Fruit fly (Drosophila melanogaster): ENCODE data around the gene CG6833.

Gene CG6833

DNA sequence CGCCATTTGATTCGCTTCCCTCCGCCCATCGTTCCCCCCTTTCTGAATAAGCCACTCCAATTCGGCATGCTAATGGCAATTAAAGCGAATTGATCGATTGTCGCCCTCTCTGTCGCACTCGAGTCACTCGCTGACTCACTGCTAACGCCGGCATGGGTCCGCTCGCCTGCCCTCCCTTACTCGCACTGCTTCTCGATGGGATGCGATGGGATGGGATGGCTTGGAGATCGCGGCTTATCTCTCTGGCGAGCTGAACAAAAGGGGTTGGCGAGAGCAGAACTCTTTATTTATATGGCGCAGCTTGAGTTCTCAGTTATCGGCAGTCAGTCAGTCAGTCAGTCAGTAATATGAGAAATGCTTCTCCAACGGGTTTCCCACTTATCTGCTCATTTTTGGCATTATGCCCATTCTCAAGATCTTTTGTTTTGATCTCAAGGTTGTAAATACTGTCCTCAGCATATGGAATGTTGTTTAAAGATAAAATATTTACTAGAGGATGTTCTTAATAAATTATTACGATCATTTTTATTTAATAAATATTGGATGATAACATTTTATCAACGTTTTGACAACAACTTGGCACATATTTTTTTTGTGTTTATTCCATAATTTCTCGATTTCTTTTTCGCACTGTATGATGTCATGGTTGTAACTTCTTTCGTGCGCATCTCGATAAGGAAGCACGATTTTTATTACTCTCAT lies 5.0 kb downstream of the CG6833 start (continued):
- TF ChIP-seq salm (tag; optimal IDR thresholded peaks at IDR 0.05) (no peak), pho (GFP tag; optimal IDR thresholded peaks at IDR 0.05) (no peak), Bgb (GFP tag; IDR thresholded peaks at IDR 0.05; ENCODE audit: partially characterized antibody) (no peak), CG7839 (tag; optimal IDR thresholded peaks at IDR 0.05) (no peak), pita (GFP tag; optimal IDR thresholded peaks at IDR 0.05) (no peak), Hr3 (GFP tag; optimal IDR thresholded peaks at IDR 0.05) (no peak), CG30403 (GFP tag; optimal IDR thresholded peaks at IDR 0.05) (no peak), CG6272 (GFP tag; IDR thresholded peaks at IDR 0.05) (no peak), CG18011 (GFP tag; optimal IDR thresholded peaks at IDR 0.05) (no peak), h (optimal IDR thresholded peaks at IDR 0.05) (no peak), al (GFP tag; IDR thresholded peaks at IDR 0.05) (no peak), D19A (tag; optimal IDR thresholded peaks at IDR 0.05) (no peak), org-1 (GFP tag; optimal IDR thresholded peaks at IDR 0.05) (no peak), CG11723 (GFP tag; optimal IDR thresholded peaks at IDR 0.05) (no peak), sens-2 (GFP tag; IDR thresholded peaks at IDR 0.05) (no peak), CG5953 (GFP tag; IDR thresholded peaks at IDR 0.05) (0 out of 2 replicates have a peak, but pooled peaks have one; percentile 23), CG6854 (GFP tag; optimal IDR thresholded peaks at IDR 0.05) (no peak), Side (GFP tag; optimal IDR thresholded peaks at IDR 0.05) (no peak), CG17385 (GFP tag; optimal IDR thresholded peaks at IDR 0.05) (no peak), Deaf1 (tag; optimal IDR thresholded peaks at IDR 0.05) (no peak), ranshi (GFP tag; IDR thresholded peaks at IDR 0.05) (no peak), hb (GFP tag; IDR thresholded peaks at IDR 0.05; ENCODE audit: partially characterized antibody) (no peak), slbo (GFP tag; IDR thresholded peaks at IDR 0.05) (no peak), Dek (tag; optimal IDR thresholded peaks at IDR 0.05) (no peak), H15 (GFP tag; IDR thresholded peaks at IDR 0.05) (no peak), D (optimal IDR thresholded peaks at IDR 0.05) (no peak), D (GFP tag; optimal IDR thresholded peaks at IDR 0.05) (no peak), CG8089 (GFP tag; optimal IDR thresholded peaks at IDR 0.05) (no peak), ewg (GFP tag; optimal IDR thresholded peaks at IDR 0.05) (no peak), trem (tag; optimal IDR thresholded peaks at IDR 0.05) (no peak), CG18599 (GFP tag; optimal IDR thresholded peaks at IDR 0.05) (no peak), CG3065 (GFP tag; optimal IDR thresholded peaks at IDR 0.05) (no peak), Sox100B (GFP tag; optimal IDR thresholded peaks at IDR 0.05) (no peak), CG17568 (GFP tag; optimal IDR thresholded peaks at IDR 0.05) (no peak), HLHmδ (GFP tag; optimal IDR thresholded peaks at IDR 0.05) (no peak), gem (tag; optimal IDR thresholded peaks at IDR 0.05) (no peak), CG8765 (GFP tag; IDR thresholded peaks at IDR 0.05) (no peak), C15 (GFP tag; IDR thresholded peaks at IDR 0.05) (no peak), CG17829 (tag; optimal IDR thresholded peaks at IDR 0.05) (no peak), nmo (GFP tag; optimal IDR thresholded peaks at IDR 0.05) (no peak), ssp (GFP tag; IDR thresholded peaks at IDR 0.05) (no peak), CG14441 (GFP tag; IDR thresholded peaks at IDR 0.05) (no peak), Atf-2 (GFP tag; optimal IDR thresholded peaks at IDR 0.05) (no peak), Rx (GFP tag; IDR thresholded peaks at IDR 0.05) (no peak), CG6683 (GFP tag; optimal IDR thresholded peaks at IDR 0.05) (no peak), CG15073 (GFP tag; optimal IDR thresholded peaks at IDR 0.05) (no peak), CG2678 (tag; optimal IDR thresholded peaks at IDR 0.05) (no peak), CG14050 (GFP tag; IDR thresholded peaks at IDR 0.05) (no peak), CG7987 (GFP tag; optimal IDR thresholded peaks at IDR 0.05) (peak; percentile 57), shn (GFP tag; optimal IDR thresholded peaks at IDR 0.05) (no peak), CG11456 (GFP tag; IDR thresholded peaks at IDR 0.05) (no peak), CG9727 (GFP tag; optimal IDR thresholded peaks at IDR 0.05) (no peak)

Measured in whole organism, embryonic.